Worm (Caenorhabditis elegans) whole organism, L3 larva: ENCODE results near the gene dcaf-13.

Experiments used
- R02D3.7 ChIP-seq: fragments of 150-350 bp; optimal IDR thresholded peaks from 2 replicates; lab custom pipeline; 2014; ENCODE audit warnings: missing biosample characterization, missing genetic modification characterization
- ZK546.5 ChIP-seq: sonication (generic microtip); optimal IDR thresholded peaks from 2 replicates; lab custom pipeline; 2017; ENCODE audit warnings: missing biosample characterization, missing genetic modification characterization
- aly-2 ChIP-seq: fragments of 150-350 bp; optimal IDR thresholded peaks from 2 replicates; lab custom pipeline; 2014; ENCODE audit warnings: missing biosample characterization, missing genetic modification characterization
- ceh-16 ChIP-seq: sonication (generic microtip); optimal IDR thresholded peaks from 2 replicates; lab custom pipeline; 2017; ENCODE audit warnings: missing biosample characterization, missing genetic modification characterization
- ceh-28 ChIP-seq: fragments of 150-350 bp; optimal IDR thresholded peaks from 2 replicates; lab custom pipeline; 2014; ENCODE audit warnings: missing biosample characterization, missing genetic modification reagents, missing genetic modification characterization
- ceh-82 ChIP-seq: fragments of 150-350 bp; optimal IDR thresholded peaks from 2 replicates; lab custom pipeline; 2014; ENCODE audit warnings: missing biosample characterization, missing genetic modification characterization
- ceh-9 ChIP-seq: sonication (generic microtip); optimal IDR thresholded peaks from 2 replicates; lab custom pipeline; 2018; ENCODE audit warnings: missing biosample characterization, missing genetic modification characterization
- egl-27 ChIP-seq: sonication (generic microtip); optimal IDR thresholded peaks from 4 replicates; lab custom pipeline; 2017; ENCODE audit warnings: missing biosample characterization, missing genetic modification reagents, missing genetic modification characterization
- elt-1 ChIP-seq: fragments of 150-350 bp; optimal IDR thresholded peaks from 2 replicates; lab custom pipeline; 2014; ENCODE audit warnings: missing biosample characterization, missing genetic modification characterization
- elt-3 ChIP-seq, 3 experiments: fragments of 150-350 bp in 1 of 3; sonication (generic microtip) in 2 of 3; optimal IDR thresholded peaks; 2 replicates in 2 of 3; 4 replicates in 1 of 3; lab custom pipeline; 2014 to 2017; ENCODE audit warnings: missing biosample characterization in 3 of 3, missing genetic modification characterization in 3 of 3
- fkh-10 ChIP-seq: sonication (generic microtip); optimal IDR thresholded peaks from 2 replicates; lab custom pipeline; 2017; ENCODE audit warnings: missing biosample characterization, missing genetic modification reagents, missing genetic modification characterization
- hmg-11 ChIP-seq: sonication (generic microtip); optimal IDR thresholded peaks from 2 replicates; lab custom pipeline; 2016; ENCODE audit warnings: missing genetic modification characterization, missing compliant biosample characterization
- jun-1 ChIP-seq: fragments of 150-350 bp; optimal IDR thresholded peaks from 2 replicates; lab custom pipeline; 2014; ENCODE audit warnings: missing biosample characterization, missing genetic modification reagents, missing genetic modification characterization
- lin-15B ChIP-seq: fragments of 150-350 bp; optimal IDR thresholded peaks from 2 replicates; lab custom pipeline; 2014; ENCODE audit warnings: missing biosample characterization, missing genetic modification characterization
- lin-39 ChIP-seq: fragments of 150-350 bp; optimal IDR thresholded peaks from 2 replicates; lab custom pipeline; 2018; ENCODE audit warnings: missing biosample characterization, missing genetic modification reagents, missing genetic modification characterization
- mdl-1 ChIP-seq: fragments of 150-350 bp; optimal IDR thresholded peaks from 2 replicates; lab custom pipeline; 2014; ENCODE audit warnings: missing biosample characterization, missing genetic modification characterization
- mml-1 ChIP-seq: fragments of 150-350 bp; sonication (generic microtip); optimal IDR thresholded peaks from 3 replicates; lab custom pipeline; 2014; ENCODE audit warnings: missing biosample characterization, missing genetic modification characterization
- nfya-1 ChIP-seq: sonication (generic microtip); optimal IDR thresholded peaks from 2 replicates; lab custom pipeline; 2017; ENCODE audit warnings: missing genetic modification characterization, mild to moderate bottlenecking, missing compliant biosample characterization, antibody characterized with exemption, moderate library complexity; ENCODE audit not compliant: insufficient read depth
- nhr-11 ChIP-seq: fragments of 150-350 bp; optimal IDR thresholded peaks from 2 replicates; lab custom pipeline; 2014; ENCODE audit warnings: missing biosample characterization, missing genetic modification characterization
- nhr-23 ChIP-seq: fragments of 150-350 bp; optimal IDR thresholded peaks from 2 replicates; lab custom pipeline; 2014; ENCODE audit warnings: missing biosample characterization, missing genetic modification reagents, missing genetic modification characterization
- nhr-237 ChIP-seq: fragments of 150-350 bp; optimal IDR thresholded peaks from 2 replicates; lab custom pipeline; 2014; ENCODE audit warnings: missing biosample characterization, missing genetic modification characterization
- nhr-25 ChIP-seq: sonication (generic microtip); optimal IDR thresholded peaks from 2 replicates; lab custom pipeline; 2017; ENCODE audit warnings: missing biosample characterization, missing genetic modification characterization
- nhr-67 ChIP-seq: fragments of 150-350 bp; optimal IDR thresholded peaks from 2 replicates; lab custom pipeline; 2014; ENCODE audit warnings: missing biosample characterization, missing genetic modification characterization
- nhr-76 ChIP-seq: fragments of 150-350 bp; sonication (generic microtip); optimal IDR thresholded peaks from 5 replicates; lab custom pipeline; 2014; ENCODE audit warnings: missing biosample characterization, missing genetic modification characterization
- nhr-77 ChIP-seq: fragments of 150-350 bp; optimal IDR thresholded peaks from 2 replicates; lab custom pipeline; 2014; ENCODE audit warnings: missing biosample characterization, missing genetic modification characterization
- pqm-1 ChIP-seq: fragments of 150-350 bp; optimal IDR thresholded peaks from 2 replicates; lab custom pipeline; 2017; ENCODE audit warnings: missing biosample characterization, missing genetic modification characterization, inconsistent platforms
- sea-2 ChIP-seq: fragments of 150-350 bp; sonication (generic microtip); optimal IDR thresholded peaks from 4 replicates; lab custom pipeline; 2014; ENCODE audit warnings: missing biosample characterization, missing genetic modification reagents, missing genetic modification characterization
- skn-1 ChIP-seq: fragments of 150-350 bp; optimal IDR thresholded peaks from 2 replicates; lab custom pipeline; 2014; ENCODE audit warnings: missing biosample characterization, missing genetic modification characterization
- tbx-2 ChIP-seq: sonication (generic microtip); optimal IDR thresholded peaks from 2 replicates; lab custom pipeline; 2016; ENCODE audit warnings: mild to moderate bottlenecking, missing genetic modification characterization, missing compliant biosample characterization
- unc-39 ChIP-seq: sonication (generic microtip); optimal IDR thresholded peaks from 4 replicates; lab custom pipeline; 2017; ENCODE audit warnings: missing biosample characterization, missing genetic modification characterization
- zag-1 ChIP-seq: fragments of 150-350 bp; optimal IDR thresholded peaks from 2 replicates; lab custom pipeline; 2014; ENCODE audit warnings: missing biosample characterization, missing genetic modification characterization
- ztf-4 ChIP-seq: fragments of 150-350 bp; optimal IDR thresholded peaks from 2 replicates; lab custom pipeline; 2014; ENCODE audit warnings: missing biosample characterization, missing genetic modification characterization

Gene dcaf-13

ce11 chrII:4460851-4461250 lies 36.1 kb upstream of the dcaf-13 start, which contains the start of the genes T12C9.7 and vps-18:
TSS of gene T12C9.7 (minus strand) at chrII:4460951.
TSS of gene vps-18 (plus strand) at chrII:4461130.
- TF ChIP-seq ceh-16 (tag; lab: Kevin White, UChicago): no peak
- TF ChIP-seq, all 47 proteins: peak for 0

- no peak for TF ChIP-seq fkh-10 (GFP tag; lab: Kevin White, UChicago)
- TF ChIP-seq nhr-77 (tag; lab: Kevin White, UChicago): no peak
- no peak for TF ChIP-seq jun-1 (tag; lab: Kevin White, UChicago)
- TF ChIP-seq ztf-4: no peak
- TF ChIP-seq ceh-16 (tag; lab: Kevin White, UChicago): no peak
- TF ChIP-seq R02D3.7 (tag; lab: Kevin White, UChicago): no peak
- no peak for TF ChIP-seq ceh-9 (tag; lab: Kevin White, UChicago)
- no peak for TF ChIP-seq egl-27 (tag; lab: Kevin White, UChicago)
- TF ChIP-seq sea-2 (GFP tag; lab: Kevin White, UChicago): no peak
- no peak for TF ChIP-seq elt-1 (tag; lab: Kevin White, UChicago)
- TF ChIP-seq hmg-11 (tag; lab: Kevin White, UChicago): no peak
- TF ChIP-seq nhr-25 (tag; lab: Kevin White, UChicago): no peak
- TF ChIP-seq elt-3 (tag; optimal IDR thresholded peaks at IDR 0.05; lab: Kevin White, UChicago): no peak
- TF ChIP-seq nhr-237 (tag; lab: Kevin White, UChicago): no peak
- TF ChIP-seq, all 47 proteins: peak for 0
Measured at ce11 chrII:4460297-4460696, 35.6 kb upstream of the dcaf-13 start.

- TF ChIP-seq lin-39 (tag; lab: Kevin White, UChicago) (peak; percentile 70), mml-1 (tag; lab: Kevin White, UChicago) (no peak), nfya-1 (tag; lab: Kevin White, UChicago) (peak; percentile 65), hmg-11 (tag; lab: Kevin White, UChicago) (peak; percentile 87), skn-1 (tag; lab: Kevin White, UChicago) (no peak)
- TF ChIP-seq, all 47 proteins: peak for 3
Measured at ce11 chrII:4456024-4456423, 31.3 kb upstream of the dcaf-13 start.

- TF ChIP-seq jun-1 (tag; lab: Kevin White, UChicago) (no peak), pqm-1 (no peak), ceh-9 (tag; lab: Kevin White, UChicago) (no peak), nhr-237 (tag; lab: Kevin White, UChicago) (no peak), aly-2 (no peak), skn-1 (tag; lab: Kevin White, UChicago) (no peak), tbx-2 (tag; lab: Kevin White, UChicago) (no peak), mdl-1 (tag; lab: Kevin White, UChicago) (no peak), ceh-82 (no peak), ceh-28 (tag; lab: Kevin White, UChicago) (no peak), nhr-11 (tag; lab: Kevin White, UChicago) (no peak)
- TF ChIP-seq, all 47 proteins: peak for 0
Measured at ce11 chrII:4454823-4455222, 30.1 kb upstream of the dcaf-13 start.

- TF ChIP-seq lin-15B (tag; lab: Kevin White, UChicago) (peak; percentile 53), zag-1 (tag; lab: Kevin White, UChicago) (no peak), nhr-23 (no peak), ceh-28 (tag; lab: Kevin White, UChicago) (no peak), nfya-1 (tag; lab: Kevin White, UChicago) (peak; percentile 34), skn-1 (tag; lab: Kevin White, UChicago) (no peak), hmg-11 (tag; lab: Kevin White, UChicago) (peak; percentile 7), ceh-9 (tag; lab: Kevin White, UChicago) (no peak), lin-39 (tag; lab: Kevin White, UChicago) (peak; percentile 45), ztf-4 (no peak)
Measured at ce11 chrII:4453453-4453852, 28.8 kb upstream of the dcaf-13 start.

ce11 chrII:4453051-4453450 lies 28.3 kb upstream of the dcaf-13 start, which contains the start of gene twk-2:
TSS of gene twk-2 (minus strand) at chrII:4453151.
- TF ChIP-seq zag-1 (tag; lab: Kevin White, UChicago): no peak
- no peak for TF ChIP-seq lin-39 (tag; lab: Kevin White, UChicago)
- TF ChIP-seq elt-3 (tag; optimal IDR thresholded peaks at IDR 0.05; lab: Kevin White, UChicago): no peak
- TF ChIP-seq nhr-237 (tag; lab: Kevin White, UChicago): no peak
- no peak for TF ChIP-seq nhr-76 (tag; lab: Kevin White, UChicago)
- no peak for TF ChIP-seq unc-39 (tag; lab: Kevin White, UChicago)
- no peak for TF ChIP-seq nhr-25 (tag; lab: Kevin White, UChicago)
- no peak for TF ChIP-seq nhr-67
- no peak for TF ChIP-seq nhr-23
- no peak for TF ChIP-seq nfya-1 (tag; lab: Kevin White, UChicago)
- TF ChIP-seq egl-27 (tag; lab: Kevin White, UChicago): no peak
- no peak for TF ChIP-seq ztf-4
- TF ChIP-seq ZK546.5: no peak
